Fruit fly (Drosophila melanogaster) whole organism, embryonic: Measurements from ENCODE around the gene CG31687.

Source experiments
- Antp ChIP-seq: fragments of 200-800 bp; sonication (Bioruptor generic); optimal IDR thresholded peaks from 3 replicates; lab custom pipeline; 2016; ENCODE audit warnings: missing biosample characterization, missing genetic modification characterization
- CG10321 ChIP-seq: fragments of 200-800 bp; sonication (Bioruptor generic); IDR thresholded peaks from 2 replicates; pipeline ENCODE4 v1.3.6; 2022; ENCODE audit warnings: missing biosample characterization, missing genetic modification characterization
- CG11247 ChIP-seq: fragments of 200-800 bp; sonication (Bioruptor generic); IDR thresholded peaks from 2 replicates; pipeline ENCODE4 v1.3.6; 2022; ENCODE audit warnings: missing biosample characterization, missing genetic modification characterization
- CG11723 ChIP-seq: fragments of 200-800 bp; sonication (Bioruptor generic); optimal IDR thresholded peaks from 2 replicates; lab custom pipeline; 2017; ENCODE audit warnings: missing biosample characterization, mild to moderate bottlenecking, missing genetic modification characterization
- CG12219 ChIP-seq: fragments of 200-800 bp; sonication (Bioruptor generic); optimal IDR thresholded peaks from 3 replicates; lab custom pipeline; 2018; ENCODE audit warnings: missing biosample characterization, mild to moderate bottlenecking, missing genetic modification characterization
- CG14965 ChIP-seq: fragments of 200-800 bp; sonication (Bioruptor generic); optimal IDR thresholded peaks from 2 replicates; lab custom pipeline; 2016; ENCODE audit warnings: missing biosample characterization, missing genetic modification characterization, borderline replicate concordance
- CG15269 ChIP-seq: fragments of 200-800 bp; sonication (Bioruptor generic); optimal IDR thresholded peaks from 2 replicates; lab custom pipeline; 2018; ENCODE audit warnings: missing biosample characterization, mild to moderate bottlenecking, missing genetic modification characterization, moderate library complexity
- CG15601 ChIP-seq: fragments of 200-800 bp; sonication (Bioruptor generic); optimal IDR thresholded peaks from 3 replicates; lab custom pipeline; 2019; ENCODE audit warnings: missing biosample characterization, mild to moderate bottlenecking, missing genetic modification characterization, moderate library complexity
- CG1647 ChIP-seq: fragments of 200-800 bp; sonication (Bioruptor generic); optimal IDR thresholded peaks from 3 replicates; lab custom pipeline; 2016; ENCODE audit warnings: missing biosample characterization, missing genetic modification characterization
- CG17328 ChIP-seq: fragments of 200-800 bp; sonication (Bioruptor generic); IDR thresholded peaks from 2 replicates; pipeline ENCODE4 v1.3.6; 2022; ENCODE audit warnings: missing biosample characterization, missing genetic modification characterization
- CG18764 ChIP-seq: fragments of 200-800 bp; sonication (Bioruptor generic); optimal IDR thresholded peaks from 3 replicates; lab custom pipeline; 2016; ENCODE audit warnings: missing biosample characterization, missing genetic modification characterization
- CG2199 ChIP-seq: fragments of 200-800 bp; sonication (Bioruptor generic); IDR thresholded peaks from 3 replicates; pipeline ENCODE4 v1.3.6; 2022; ENCODE audit warnings: missing biosample characterization, missing genetic modification characterization
- CG31224 ChIP-seq: fragments of 200-800 bp; sonication (Bioruptor generic); IDR thresholded peaks from 2 replicates; pipeline ENCODE4 v1.3.6; 2022; ENCODE audit warnings: missing biosample characterization, missing genetic modification characterization
- CG34224 ChIP-seq: fragments of 200-800 bp; sonication (Bioruptor generic); IDR thresholded peaks from 3 replicates; pipeline ENCODE4 v1.3.6; 2022; ENCODE audit warnings: missing biosample characterization, missing genetic modification characterization; ENCODE audit not compliant: partially characterized antibody
- CG4282 ChIP-seq: fragments of 200-800 bp; sonication (Bioruptor generic); optimal IDR thresholded peaks from 2 replicates; lab custom pipeline; 2016; ENCODE audit warnings: missing biosample characterization, missing genetic modification characterization
- CG4360 ChIP-seq: fragments of 200-800 bp; sonication (Bioruptor generic); IDR thresholded peaks from 2 replicates; pipeline ENCODE4 v1.3.6; 2022; ENCODE audit warnings: missing biosample characterization, missing genetic modification characterization
- CG43689 ChIP-seq: fragments of 200-800 bp; sonication (Bioruptor generic); IDR thresholded peaks from 2 replicates; pipeline ENCODE4 v1.3.6; 2022; ENCODE audit warnings: missing biosample characterization, missing genetic modification characterization
- CG5180 ChIP-seq: fragments of 200-800 bp; sonication (Bioruptor generic); optimal IDR thresholded peaks from 3 replicates; lab custom pipeline; 2017; ENCODE audit warnings: missing biosample characterization, missing genetic modification characterization, mild to moderate bottlenecking, moderate library complexity, missing genetic modification reagents
- CG7928 ChIP-seq: fragments of 200-800 bp; sonication (Bioruptor generic); optimal IDR thresholded peaks from 2 replicates; lab custom pipeline; 2017; ENCODE audit warnings: missing biosample characterization, mild to moderate bottlenecking, missing genetic modification characterization
- CG9876 ChIP-seq: fragments of 200-800 bp; sonication (Bioruptor generic); optimal IDR thresholded peaks from 2 replicates; lab custom pipeline; 2016; ENCODE audit warnings: missing biosample characterization, missing genetic modification characterization
- Camta ChIP-seq: fragments of 200-800 bp; sonication (Bioruptor generic); optimal IDR thresholded peaks from 2 replicates; lab custom pipeline; 2016; ENCODE audit warnings: missing biosample characterization, missing genetic modification characterization
- D ChIP-seq, 2 experiments: fragments of 200-800 bp in 1 of 2; fragments of >200 bp in 1 of 2; sonication (Bioruptor generic) in 1 of 2; optimal IDR thresholded peaks; 2 replicates in 1 of 2; 3 replicates in 1 of 2; lab custom pipeline; 2017; ENCODE audit warnings: mild to moderate bottlenecking in 1 of 2, missing biosample characterization in 1 of 2, missing genetic modification characterization in 1 of 2, missing genetic modification reagents in 1 of 2
- Dp ChIP-seq: fragments of 200-800 bp; sonication (Bioruptor generic); optimal IDR thresholded peaks from 2 replicates; lab custom pipeline; 2018; ENCODE audit warnings: missing biosample characterization, mild to moderate bottlenecking, missing genetic modification characterization, moderate library complexity
- Eip74EF ChIP-seq, 2 experiments: fragments of 200-800 bp in 1 of 2; fragments of >200 bp in 1 of 2; sonication (Bioruptor generic) in 1 of 2; optimal IDR thresholded peaks; 2 replicates each; lab custom pipeline; 2017 to 2019; ENCODE audit warnings: missing biosample characterization in 2 of 2, missing genetic modification characterization in 2 of 2, mild to moderate bottlenecking in 1 of 2, moderate library complexity in 1 of 2
- Max ChIP-seq: fragments of 200-800 bp; sonication (Bioruptor generic); optimal IDR thresholded peaks from 2 replicates; lab custom pipeline; 2016; ENCODE audit warnings: missing biosample characterization, mild to moderate bottlenecking, missing genetic modification characterization
- Nf-YA ChIP-seq: fragments of 200-800 bp; sonication (Bioruptor generic); IDR thresholded peaks from 2 replicates; pipeline ENCODE4 v1.3.6; 2022; ENCODE audit warnings: missing biosample characterization, missing genetic modification characterization
- Oaz ChIP-seq: fragments of 200-800 bp; sonication (Bioruptor generic); IDR thresholded peaks from 2 replicates; pipeline ENCODE4 v1.3.6; 2022; ENCODE audit warnings: missing biosample characterization, missing genetic modification characterization
- Oli ChIP-seq: fragments of 200-800 bp; sonication (Bioruptor generic); optimal IDR thresholded peaks from 2 replicates; lab custom pipeline; 2018; ENCODE audit warnings: missing biosample characterization, mild to moderate bottlenecking, missing genetic modification characterization, moderate library complexity
- Opbp ChIP-seq: fragments of 200-800 bp; sonication (Bioruptor generic); IDR thresholded peaks from 3 replicates; pipeline ENCODE4 v1.3.6; 2022; ENCODE audit warnings: missing biosample characterization, missing genetic modification characterization; ENCODE audit not compliant: partially characterized antibody
- Rx ChIP-seq: fragments of 200-800 bp; sonication (Bioruptor generic); IDR thresholded peaks from 2 replicates; pipeline ENCODE4 v1.3.6; 2022; ENCODE audit warnings: missing biosample characterization, missing genetic modification characterization
- Sox100B ChIP-seq: fragments of 200-800 bp; sonication (Bioruptor generic); optimal IDR thresholded peaks from 3 replicates; lab custom pipeline; 2018; ENCODE audit warnings: missing biosample characterization, mild to moderate bottlenecking, missing genetic modification characterization
- Taf1 ChIP-seq: fragments of 200-800 bp; sonication (Bioruptor generic); IDR thresholded peaks from 2 replicates; pipeline ENCODE4 v1.3.6; 2022; ENCODE audit warnings: missing biosample characterization, missing genetic modification characterization
- Xrp1 ChIP-seq: fragments of 200-800 bp; sonication (Bioruptor generic); IDR thresholded peaks from 2 replicates; pipeline ENCODE4 v1.3.6; 2022; ENCODE audit warnings: missing biosample characterization, missing genetic modification characterization
- ac ChIP-seq: fragments of 200-800 bp; sonication (Bioruptor generic); optimal IDR thresholded peaks from 3 replicates; lab custom pipeline; 2017; ENCODE audit warnings: missing biosample characterization, mild to moderate bottlenecking, missing genetic modification characterization
- aop ChIP-seq: fragments of 200-800 bp; sonication (Bioruptor generic); IDR thresholded peaks from 2 replicates; pipeline ENCODE4 v1.3.6; 2022; ENCODE audit warnings: missing biosample characterization, missing genetic modification characterization
- ara ChIP-seq: fragments of 200-800 bp; sonication (Bioruptor generic); IDR thresholded peaks from 2 replicates; pipeline ENCODE4 v1.3.6; 2022; ENCODE audit warnings: missing biosample characterization, missing genetic modification characterization
- ash1 ChIP-seq: fragments of 200-800 bp; sonication (Bioruptor generic); optimal IDR thresholded peaks from 2 replicates; lab custom pipeline; 2018; ENCODE audit warnings: missing biosample characterization, mild to moderate bottlenecking, missing genetic modification characterization
- cato ChIP-seq: fragments of 200-800 bp; sonication (Bioruptor generic); optimal IDR thresholded peaks from 2 replicates; lab custom pipeline; 2016; ENCODE audit warnings: missing biosample characterization, missing genetic modification characterization, borderline replicate concordance
- chn ChIP-seq: fragments of 200-800 bp; sonication (Bioruptor generic); optimal IDR thresholded peaks from 2 replicates; lab custom pipeline; 2016; ENCODE audit warnings: missing biosample characterization, missing genetic modification characterization
- ci ChIP-seq: fragments of 200-800 bp; sonication (Bioruptor generic); IDR thresholded peaks from 3 replicates; pipeline ENCODE4 v1.3.6; 2022; ENCODE audit warnings: missing biosample characterization, missing genetic modification characterization
- fd102C ChIP-seq: fragments of 200-800 bp; sonication (Bioruptor generic); optimal IDR thresholded peaks from 2 replicates; lab custom pipeline; 2018; ENCODE audit warnings: missing biosample characterization, mild to moderate bottlenecking, missing genetic modification characterization, moderate library complexity
- gcm ChIP-seq: fragments of 200-800 bp; sonication (Bioruptor generic); optimal IDR thresholded peaks from 2 replicates; lab custom pipeline; 2019; ENCODE audit warnings: missing biosample characterization, mild to moderate bottlenecking, missing genetic modification characterization, moderate library complexity
- jigr1 ChIP-seq: fragments of 200-800 bp; sonication (Bioruptor generic); IDR thresholded peaks from 3 replicates; pipeline ENCODE4 v1.3.6; 2022; ENCODE audit warnings: missing biosample characterization, missing genetic modification characterization
- jing ChIP-seq: fragments of 200-800 bp; sonication (Bioruptor generic); optimal IDR thresholded peaks from 2 replicates; lab custom pipeline; 2018; ENCODE audit warnings: missing biosample characterization, mild to moderate bottlenecking, missing genetic modification characterization
- lilli ChIP-seq: fragments of 200-800 bp; sonication (Bioruptor generic); optimal IDR thresholded peaks from 3 replicates; lab custom pipeline; 2016; ENCODE audit warnings: missing biosample characterization, missing genetic modification characterization
- maf-S ChIP-seq: fragments of 200-800 bp; sonication (Bioruptor generic); optimal IDR thresholded peaks from 2 replicates; lab custom pipeline; 2016; ENCODE audit warnings: missing biosample characterization, missing genetic modification characterization
- pum ChIP-seq: fragments of 200-800 bp; sonication (Bioruptor generic); optimal IDR thresholded peaks from 2 replicates; lab custom pipeline; 2016; ENCODE audit warnings: missing biosample characterization, missing genetic modification characterization
- seq ChIP-seq: fragments of 200-800 bp; sonication (Bioruptor generic); IDR thresholded peaks from 2 replicates; pipeline ENCODE4 v1.3.6; 2022; ENCODE audit warnings: missing biosample characterization, missing genetic modification characterization
- wdn ChIP-seq: fragments of 200-800 bp; sonication (Bioruptor generic); IDR thresholded peaks from 2 replicates; pipeline ENCODE4 v1.3.6; 2022; ENCODE audit warnings: missing biosample characterization, missing genetic modification characterization

The CG31687 gene

dm6 chr2L:20416754-20417563 lies 33.1 kb upstream of the CG31687 start, which contains the start of the genes CG10949 and Arpc2 (continued):
- peak; percentile 77 for TF ChIP-seq CG31224 (GFP tag; lab: Robert Waterston, UW)
- TF ChIP-seq CG4282 (GFP tag; lab: Kevin White, UChicago): no peak
- no peak for TF ChIP-seq CG12219 (GFP tag; lab: Kevin White, UChicago)
- no peak for TF ChIP-seq CG43689 (GFP tag; lab: Robert Waterston, UW)
- no peak for TF ChIP-seq Rx (GFP tag; lab: Robert Waterston, UW)
- TF ChIP-seq jing (GFP tag; lab: Kevin White, UChicago): no peak
- TF ChIP-seq CG7928 (GFP tag; lab: Kevin White, UChicago): no peak
- TF ChIP-seq maf-S (GFP tag; lab: Kevin White, UChicago): no peak
- TF ChIP-seq CG15269 (tag; lab: Kevin White, UChicago): peak; percentile 75
- TF ChIP-seq D (optimal IDR thresholded peaks at IDR 0.05; lab: Kevin White, UChicago): no peak
- no peak for TF ChIP-seq D (GFP tag; optimal IDR thresholded peaks at IDR 0.05; lab: Kevin White, UChicago)
- no peak for TF ChIP-seq ac (GFP tag; lab: Kevin White, UChicago)
- TF ChIP-seq CG10321 (GFP tag; lab: Robert Waterston, UW): 0 out of 2 replicates have a peak, but pooled peaks have one; percentile 30
- TF ChIP-seq aop (GFP tag; lab: Robert Waterston, UW): no peak
- no peak for TF ChIP-seq CG2199 (GFP tag; lab: Robert Waterston, UW)
- no peak for TF ChIP-seq Antp (GFP tag; lab: Kevin White, UChicago)
- TF ChIP-seq pum: no peak
- TF ChIP-seq Camta (GFP tag; lab: Kevin White, UChicago): no peak
- no peak for TF ChIP-seq chn
- no peak for TF ChIP-seq CG18764 (GFP tag; lab: Kevin White, UChicago)
- TF ChIP-seq ci (GFP tag; lab: Robert Waterston, UW): no peak
- no peak for TF ChIP-seq Oaz
- no peak for TF ChIP-seq CG17328
- no peak for TF ChIP-seq CG11723 (GFP tag; lab: Kevin White, UChicago)
- no peak for TF ChIP-seq wdn (GFP tag; lab: Robert Waterston, UW)
- peak; percentile 25; the same call in 1 of the 2 replicates for TF ChIP-seq Taf1
- no peak for TF ChIP-seq seq (GFP tag; lab: Robert Waterston, UW)
- TF ChIP-seq CG11247 (GFP tag; lab: Robert Waterston, UW): 0 out of 2 replicates have a peak, but pooled peaks have one; percentile 6
- TF ChIP-seq Sox100B: peak; percentile 64
- peak; percentile 63; the same call in 2 of the 3 replicates for TF ChIP-seq CG34224
- TF ChIP-seq CG15601 (tag; lab: Kevin White, UChicago): peak; percentile 67
- TF ChIP-seq Max (GFP tag; lab: Kevin White, UChicago): peak; percentile 38
- TF ChIP-seq cato (GFP tag; lab: Kevin White, UChicago): no peak
- TF ChIP-seq Oli (tag; lab: Kevin White, UChicago): peak; percentile 39
- TF ChIP-seq CG14965 (GFP tag; lab: Kevin White, UChicago): no peak
- TF ChIP-seq ara (GFP tag; lab: Robert Waterston, UW): no peak
- TF ChIP-seq Dp (GFP tag; lab: Kevin White, UChicago): peak; percentile 69
- TF ChIP-seq jigr1 (GFP tag; lab: Robert Waterston, UW): no peak
- no peak for TF ChIP-seq CG9876 (GFP tag; lab: Kevin White, UChicago)
- TF ChIP-seq Xrp1: no peak; the same call in 1 of the 2 replicates
- TF ChIP-seq CG4360 (GFP tag; lab: Robert Waterston, UW): 0 out of 2 replicates have a peak, but pooled peaks have one; percentile 26
- TF ChIP-seq lilli (GFP tag; lab: Kevin White, UChicago): peak; percentile 64
- no peak for TF ChIP-seq CG1647 (GFP tag; lab: Kevin White, UChicago)
- no peak for TF ChIP-seq fd102C
- TF ChIP-seq Opbp (GFP tag; lab: Robert Waterston, UW): peak; percentile 41; the same call in 1 of the 3 replicates
- no peak for TF ChIP-seq Nf-YA
- peak; percentile 10 for TF ChIP-seq gcm (GFP tag; lab: Kevin White, UChicago)
- no peak for TF ChIP-seq Eip74EF (GFP tag; optimal IDR thresholded peaks at IDR 0.05; lab: Kevin White, UChicago)
- TF ChIP-seq ash1 (GFP tag; lab: Kevin White, UChicago): no peak
- no peak for TF ChIP-seq CG5180
